Worm (Caenorhabditis elegans) whole organism, L1 larva: Measurements from ENCODE around the gene B0198.3.

Experiments
- C16A3.4 ChIP-seq: fragments of 150-350 bp; optimal IDR thresholded peaks from 2 replicates; lab custom pipeline; 2014; ENCODE audit warnings: missing biosample characterization, missing genetic modification characterization
- ama-1 ChIP-seq: fragments of 150-350 bp; optimal IDR thresholded peaks from 2 replicates; lab custom pipeline; 2014
- efl-3 ChIP-seq: fragments of 200-800 bp; sonication (Bioruptor generic); optimal IDR thresholded peaks from 2 replicates; lab custom pipeline; 2018; ENCODE audit warnings: mild to moderate bottlenecking, missing genetic modification characterization, missing compliant biosample characterization
- lin-15B ChIP-seq: fragments of 150-350 bp; sonication (generic microtip); optimal IDR thresholded peaks from 3 replicates; lab custom pipeline; 2014; ENCODE audit warnings: missing biosample characterization, missing genetic modification characterization
- lsy-2 ChIP-seq, 2 experiments: fragments of 150-350 bp; optimal IDR thresholded peaks; 2 replicates each; lab custom pipeline; 2014; ENCODE audit warnings: missing biosample characterization in 2 of 2, missing genetic modification characterization in 2 of 2
- nhr-237 ChIP-seq: fragments of 150-350 bp; optimal IDR thresholded peaks from 2 replicates; lab custom pipeline; 2014; ENCODE audit warnings: missing biosample characterization, missing genetic modification characterization
- snpc-4 ChIP-seq: fragments of 150-350 bp; optimal IDR thresholded peaks from 2 replicates; lab custom pipeline; 2014; ENCODE audit warnings: missing biosample characterization, missing genetic modification characterization
- unc-130 ChIP-seq: fragments of 150-350 bp; optimal IDR thresholded peaks from 2 replicates; lab custom pipeline; 2017; ENCODE audit warnings: missing biosample characterization, missing genetic modification characterization, inconsistent platforms
- unc-30 ChIP-seq: sonication (generic microtip); optimal IDR thresholded peaks from 2 replicates; lab custom pipeline; 2017; ENCODE audit warnings: missing biosample characterization, missing genetic modification characterization
- unc-62 ChIP-seq: fragments of 150-350 bp; optimal IDR thresholded peaks from 2 replicates; lab custom pipeline; 2014; ENCODE audit warnings: missing biosample characterization, missing genetic modification reagents, missing genetic modification characterization
- zip-4 ChIP-seq: fragments of 200-800 bp; sonication (Bioruptor generic); optimal IDR thresholded peaks from 2 replicates; lab custom pipeline; 2018; ENCODE audit warnings: mild to moderate bottlenecking, missing genetic modification characterization, moderate library complexity, missing compliant biosample characterization
- ztf-4 ChIP-seq: fragments of 150-350 bp; optimal IDR thresholded peaks from 2 replicates; lab custom pipeline; 2014; ENCODE audit warnings: missing biosample characterization, missing genetic modification characterization

DNA sequence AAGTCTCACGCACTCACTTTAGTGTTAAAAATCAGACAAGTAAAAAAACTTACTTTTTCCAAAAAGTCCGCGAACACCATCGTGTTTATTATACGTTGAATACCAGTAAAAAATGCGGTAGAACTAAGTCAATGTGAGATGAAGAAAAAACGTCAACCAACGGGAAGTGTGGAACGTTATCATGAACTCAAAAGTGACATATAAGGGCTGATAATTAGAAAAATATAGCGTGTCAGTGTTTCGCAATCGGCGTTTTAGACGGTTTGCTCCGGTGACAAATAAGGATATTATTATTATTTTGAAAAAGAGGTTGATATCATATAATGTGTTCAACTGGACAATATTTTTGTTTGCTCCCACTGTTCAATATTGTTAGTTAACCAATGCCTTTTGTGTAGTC is 51.9 kb downstream of the B0198.3 start:
- TF ChIP-seq zip-4 (GFP tag; lab: Kevin White, UChicago), result no peak
- no peak for TF ChIP-seq lin-15B (tag; lab: Kevin White, UChicago)
- no peak for TF ChIP-seq C16A3.4 (tag; lab: Kevin White, UChicago)
- no peak for TF ChIP-seq efl-3
- TF ChIP-seq unc-62 (GFP tag; lab: Kevin White, UChicago), result no peak
- TF ChIP-seq nhr-237, result no peak
- no peak for TF ChIP-seq ztf-4 (tag; lab: Kevin White, UChicago)
- TF ChIP-seq snpc-4, result no peak
- no peak for TF ChIP-seq unc-30 (tag; lab: Kevin White, UChicago)
- TF ChIP-seq unc-130 (tag; lab: Kevin White, UChicago), result no peak
- no peak for TF ChIP-seq ama-1 (lab: Kevin White, UChicago)
- no peak for TF ChIP-seq lsy-2 (tag; optimal IDR thresholded peaks at IDR 0.05; lab: Kevin White, UChicago)
